Worm (Caenorhabditis elegans): ENCODE data around the gene str-55.

DNA sequence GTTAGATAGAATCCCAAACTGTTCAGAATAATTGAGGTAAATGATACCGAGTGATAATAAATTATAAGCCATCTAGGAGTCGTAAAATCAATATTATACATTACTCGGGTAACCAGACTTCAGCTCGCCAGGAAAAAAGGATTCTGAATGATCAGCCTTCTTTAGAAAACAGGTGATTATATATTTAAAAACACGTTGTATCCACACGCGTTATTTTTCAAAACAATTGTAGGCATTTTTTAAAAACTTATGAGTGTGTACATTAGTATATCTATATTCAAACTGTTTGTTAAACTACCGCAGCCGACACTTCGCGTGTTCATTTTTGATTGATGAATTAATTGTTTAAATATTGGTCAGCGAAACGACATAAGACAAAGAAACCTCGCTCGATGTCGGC lies 28.6 kb downstream of the str-55 start, which contains the start of gene sri-65:
- TF ChIP-seq T22C8.4 (GFP tag; IDR thresholded peaks at IDR 0.05) (no peak), cog-1 (tag; optimal IDR thresholded peaks at IDR 0.05) (no peak), ref-1 (GFP tag; conservative IDR thresholded peaks at IDR 0.05) (no peak), flt-1 (GFP tag; IDR thresholded peaks at IDR 0.05) (no peak), tab-1 (GFP tag; IDR thresholded peaks at IDR 0.05) (no peak)

Measured in whole organism, midembryonic.